Fruit fly (Drosophila melanogaster) whole organism, adult: ENCODE measurements around the gene CG11815.

ENCODE experiments used
- CG11617 ChIP-seq: fragments of 200-800 bp; sonication (Bioruptor generic); optimal IDR thresholded peaks from 2 replicates; lab custom pipeline; 2017; ENCODE audit warnings: mild to moderate bottlenecking, missing biosample characterization, missing genetic modification reagents, missing genetic modification characterization
- CG12768 ChIP-seq: fragments of 200-800 bp; sonication (Bioruptor generic); optimal IDR thresholded peaks from 2 replicates; lab custom pipeline; 2017; ENCODE audit warnings: missing biosample characterization, missing genetic modification characterization, mild to moderate bottlenecking, moderate library complexity, missing genetic modification reagents
- CG14711 ChIP-seq: fragments of 200-800 bp; sonication (Bioruptor generic); optimal IDR thresholded peaks from 2 replicates; lab custom pipeline; 2018; ENCODE audit warnings: missing biosample characterization, mild to moderate bottlenecking, missing genetic modification characterization, moderate library complexity
- CG1620 ChIP-seq: fragments of 200-800 bp; sonication (Bioruptor generic); optimal IDR thresholded peaks from 2 replicates; lab custom pipeline; 2016; ENCODE audit warnings: missing biosample characterization, missing genetic modification characterization
- CG33017 ChIP-seq: fragments of 200-800 bp; sonication (Bioruptor generic); optimal IDR thresholded peaks from 2 replicates; lab custom pipeline; 2018; ENCODE audit warnings: missing biosample characterization, mild to moderate bottlenecking, missing genetic modification characterization, moderate library complexity
- CG5204 ChIP-seq: fragments of 200-800 bp; sonication (Bioruptor generic); optimal IDR thresholded peaks from 2 replicates; lab custom pipeline; 2016; ENCODE audit warnings: missing biosample characterization, missing genetic modification characterization
- CG7045 ChIP-seq: fragments of 200-800 bp; sonication (Bioruptor generic); optimal IDR thresholded peaks from 2 replicates; lab custom pipeline; 2017; ENCODE audit warnings: missing biosample characterization, mild to moderate bottlenecking, missing genetic modification characterization
- CG7101 ChIP-seq: fragments of 200-800 bp; sonication (Bioruptor generic); optimal IDR thresholded peaks from 2 replicates; lab custom pipeline; 2018; ENCODE audit warnings: missing biosample characterization, mild to moderate bottlenecking, missing genetic modification characterization, moderate library complexity
- Clk ChIP-seq: fragments of 200-800 bp; sonication (Bioruptor generic); optimal IDR thresholded peaks from 2 replicates; lab custom pipeline; 2017; ENCODE audit warnings: missing biosample characterization, missing genetic modification characterization
- Crg-1 ChIP-seq: fragments of 200-800 bp; sonication (Bioruptor generic); optimal IDR thresholded peaks from 2 replicates; lab custom pipeline; 2016; ENCODE audit warnings: missing biosample characterization, missing genetic modification characterization
- Hr96 ChIP-seq: fragments of 200-800 bp; sonication (Bioruptor generic); optimal IDR thresholded peaks from 2 replicates; lab custom pipeline; 2016; ENCODE audit warnings: missing biosample characterization, missing genetic modification characterization
- Mnt ChIP-seq: fragments of 200-800 bp; sonication (Bioruptor generic); optimal IDR thresholded peaks from 2 replicates; lab custom pipeline; 2016; ENCODE audit warnings: missing biosample characterization, mild to moderate bottlenecking, missing genetic modification characterization
- bab1 ChIP-seq: fragments of 200-800 bp; sonication (Bioruptor generic); optimal IDR thresholded peaks from 3 replicates; lab custom pipeline; 2019; ENCODE audit warnings: missing biosample characterization, mild to moderate bottlenecking, missing genetic modification characterization, moderate library complexity
- cic ChIP-seq: fragments of 200-800 bp; sonication (Bioruptor generic); optimal IDR thresholded peaks from 2 replicates; lab custom pipeline; 2017; ENCODE audit warnings: missing biosample characterization, mild to moderate bottlenecking, missing genetic modification characterization, moderate library complexity
- cnc ChIP-seq, 2 experiments: fragments of >200 bp; optimal IDR thresholded peaks; 2 replicates each; lab custom pipeline; 2017
- kay ChIP-seq: fragments of 200-800 bp; sonication (Bioruptor generic); peaks from one replicate; lab custom pipeline; 2016; ENCODE audit warnings: missing biosample characterization, missing genetic modification characterization, borderline replicate concordance
- ovo ChIP-seq: fragments of 200-800 bp; sonication (Bioruptor generic); optimal IDR thresholded peaks from 2 replicates; lab custom pipeline; 2016; ENCODE audit warnings: missing biosample characterization, missing genetic modification characterization
- pad ChIP-seq: fragments of 200-800 bp; sonication (Bioruptor generic); optimal IDR thresholded peaks from 3 replicates; lab custom pipeline; 2017; ENCODE audit warnings: missing biosample characterization, missing genetic modification characterization, mild to moderate bottlenecking, moderate library complexity, missing genetic modification reagents
- tj ChIP-seq: fragments of 200-800 bp; sonication (Bioruptor generic); optimal IDR thresholded peaks from 3 replicates; lab custom pipeline; 2017; ENCODE audit warnings: missing biosample characterization, mild to moderate bottlenecking, missing genetic modification characterization, moderate library complexity
- toe ChIP-seq: fragments of 200-800 bp; sonication (Bioruptor generic); optimal IDR thresholded peaks from 2 replicates; lab custom pipeline; 2016; ENCODE audit warnings: missing biosample characterization, missing genetic modification characterization

Gene CG11815

DNA sequence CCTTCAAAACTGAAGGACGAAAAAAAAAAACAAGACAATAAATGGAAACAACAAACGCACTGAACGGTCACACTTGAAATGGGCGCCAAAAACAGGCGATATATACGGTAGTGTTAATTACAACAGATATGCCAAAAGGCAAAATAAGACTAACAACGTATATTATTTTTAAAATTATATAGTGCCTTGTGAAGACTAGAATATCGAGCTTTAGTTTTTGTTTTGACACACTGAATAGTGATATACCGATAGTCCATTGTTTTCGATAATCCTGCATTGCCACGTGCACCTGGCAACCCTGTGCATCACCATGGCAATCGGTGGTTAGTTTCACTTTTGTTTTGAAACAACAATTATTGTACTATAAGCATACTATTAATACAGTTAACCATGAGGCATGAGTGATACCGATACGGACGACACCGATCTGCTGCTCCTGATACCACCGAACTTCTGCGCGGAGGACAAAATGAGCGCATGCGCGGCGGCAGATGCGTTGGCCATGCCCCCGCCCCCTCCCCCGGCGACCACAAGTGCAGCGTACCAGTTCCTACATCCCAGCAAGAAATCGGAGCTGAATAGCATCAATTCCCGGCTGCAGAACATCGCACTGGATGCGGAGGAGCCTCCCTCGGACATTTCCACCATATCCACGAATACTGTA, 23.4 kb downstream of the CG11815 start, which contains the start of the genes mu2 and Cnb:
Gene mu2, minus strand, starts transcription at position 13 of the 664 bp plus-strand sequence.
Gene Cnb, plus strand, starts transcription at position 103 of the 664 bp plus-strand sequence.
- peak; percentile 2 for TF ChIP-seq CG7101 (tag; lab: Kevin White, UChicago)
- peak; percentile 71 for TF ChIP-seq toe (GFP tag; lab: Kevin White, UChicago)
- TF ChIP-seq CG5204 (GFP tag; lab: Kevin White, UChicago) = peak; percentile 54
- TF ChIP-seq ovo = no peak
- TF ChIP-seq cic (GFP tag; lab: Kevin White, UChicago) = no peak
- peak; percentile 94 for TF ChIP-seq CG14711 (tag; lab: Kevin White, UChicago)
- TF ChIP-seq cnc (optimal IDR thresholded peaks at IDR 0.05; lab: Kevin White, UChicago) = no peak
- peak; percentile 25 for TF ChIP-seq CG7045 (GFP tag; lab: Kevin White, UChicago)
- peak; percentile 47 for TF ChIP-seq CG12768 (GFP tag; lab: Kevin White, UChicago)
- TF ChIP-seq Hr96 (GFP tag; lab: Kevin White, UChicago) = peak; percentile 57
- no peak for TF ChIP-seq pad
- TF ChIP-seq CG11617 (GFP tag; lab: Kevin White, UChicago) = peak; percentile 16
- peak; percentile 9 for TF ChIP-seq CG1620
- TF ChIP-seq bab1 = peak; percentile 32
- TF ChIP-seq Mnt (GFP tag; lab: Kevin White, UChicago) = peak; percentile 37

DNA sequence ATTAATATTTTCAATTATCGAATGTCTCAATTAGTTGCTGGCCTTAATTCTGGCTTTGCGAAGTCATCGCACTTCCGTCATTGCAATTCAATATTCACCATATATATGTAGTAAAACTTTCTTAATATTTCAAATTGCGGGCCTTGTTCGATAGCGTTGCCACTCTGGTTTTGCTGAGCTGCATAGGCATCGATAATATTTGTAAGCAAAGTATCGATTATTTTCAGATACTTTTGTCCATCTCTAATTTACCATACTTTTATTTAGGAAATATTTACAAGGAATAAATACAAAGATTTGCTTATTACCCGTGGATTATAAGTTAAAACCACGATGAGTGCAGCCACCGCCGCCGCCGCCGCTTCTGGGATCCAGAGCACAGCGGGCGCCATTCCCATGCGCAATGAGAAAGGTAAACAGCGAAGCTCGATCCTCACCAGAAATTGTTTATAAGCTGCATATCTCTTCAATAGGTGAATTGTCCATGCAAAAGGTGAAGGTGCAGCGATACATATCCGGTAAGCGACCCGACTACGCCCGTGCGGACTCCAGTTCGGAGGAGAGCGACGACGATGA, 30.1 kb downstream of the CG11815 start, which contains the start of gene Mfap1:
Gene Mfap1, plus strand, starts transcription at position 226 of the 576 bp plus-strand sequence.
- no peak for TF ChIP-seq CG11617 (GFP tag; lab: Kevin White, UChicago)
- no peak for TF ChIP-seq kay
- no peak for TF ChIP-seq CG7045 (GFP tag; lab: Kevin White, UChicago)
- TF ChIP-seq CG5204 (GFP tag; lab: Kevin White, UChicago) = no peak
- no peak for TF ChIP-seq cic (GFP tag; lab: Kevin White, UChicago)
- TF ChIP-seq CG14711 (tag; lab: Kevin White, UChicago) = peak; percentile 6
- TF ChIP-seq Mnt (GFP tag; lab: Kevin White, UChicago) = peak; percentile 0
- peak; percentile 53 for TF ChIP-seq bab1
- no peak for TF ChIP-seq ovo
- peak; percentile 9 for TF ChIP-seq toe (GFP tag; lab: Kevin White, UChicago)
- no peak for TF ChIP-seq pad
- no peak for TF ChIP-seq CG7101 (tag; lab: Kevin White, UChicago)
- TF ChIP-seq Clk (GFP tag; lab: Kevin White, UChicago) = no peak
- TF ChIP-seq cnc (optimal IDR thresholded peaks at IDR 0.05; lab: Kevin White, UChicago) = no peak

- no peak for TF ChIP-seq Crg-1 (GFP tag; lab: Kevin White, UChicago)
- TF ChIP-seq tj = no peak
- no peak for TF ChIP-seq CG7045 (GFP tag; lab: Kevin White, UChicago)
- TF ChIP-seq Hr96 (GFP tag; lab: Kevin White, UChicago) = no peak
- no peak for TF ChIP-seq ovo
- TF ChIP-seq bab1 = no peak
- TF ChIP-seq cic (GFP tag; lab: Kevin White, UChicago) = no peak
- no peak for TF ChIP-seq CG1620
- no peak for TF ChIP-seq CG33017 (tag; lab: Kevin White, UChicago)
- TF ChIP-seq CG5204 (GFP tag; lab: Kevin White, UChicago) = no peak
- no peak for TF ChIP-seq CG11617 (GFP tag; lab: Kevin White, UChicago)
- TF ChIP-seq toe (GFP tag; lab: Kevin White, UChicago) = no peak
- no peak for TF ChIP-seq pad
These were observed 31.0 kb downstream of the CG11815 start for dm6 chr3L:1939983-1940504.

- TF ChIP-seq CG11617 (GFP tag; lab: Kevin White, UChicago) = no peak
- no peak for TF ChIP-seq Hr96 (GFP tag; lab: Kevin White, UChicago)
- no peak for TF ChIP-seq cic (GFP tag; lab: Kevin White, UChicago)
- no peak for TF ChIP-seq CG33017 (tag; lab: Kevin White, UChicago)
- no peak for TF ChIP-seq toe (GFP tag; lab: Kevin White, UChicago)
- no peak for TF ChIP-seq tj
- TF ChIP-seq CG7101 (tag; lab: Kevin White, UChicago) = no peak
- no peak for TF ChIP-seq bab1
These were observed 32.2 kb downstream of the CG11815 start, which contains the start of the genes CG46523 and CG5687 for dm6 chr3L:1938767-1939166. Gene CG46523 (minus strand): TSS chr3L:1939103. Gene CG5687 (minus strand): TSS chr3L:1939103.

DNA sequence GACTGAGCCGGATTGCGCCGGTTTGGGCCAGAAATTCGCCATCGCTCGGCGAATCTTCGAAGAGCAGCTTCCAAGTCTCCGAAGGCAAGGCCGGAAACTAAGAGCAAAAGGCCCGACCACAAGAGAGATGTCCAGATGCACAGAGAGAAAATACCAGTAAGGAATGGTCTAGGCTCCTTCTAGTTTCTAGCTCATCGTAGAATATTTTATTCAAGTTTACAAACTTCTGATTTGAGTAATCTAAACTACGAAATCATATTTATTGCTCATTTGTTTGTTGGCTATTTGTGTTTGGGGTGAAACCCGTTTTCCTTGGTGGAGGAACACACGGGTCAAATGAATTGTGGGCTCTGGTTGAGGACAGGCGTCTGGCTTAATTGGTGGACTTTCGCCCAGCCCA, 33.5 kb downstream of the CG11815 start:
- TF ChIP-seq Hr96 (GFP tag; lab: Kevin White, UChicago) = no peak
- no peak for TF ChIP-seq toe (GFP tag; lab: Kevin White, UChicago)
- TF ChIP-seq CG5204 (GFP tag; lab: Kevin White, UChicago) = no peak
- TF ChIP-seq CG11617 (GFP tag; lab: Kevin White, UChicago) = no peak
- no peak for TF ChIP-seq Mnt (GFP tag; lab: Kevin White, UChicago)
- TF ChIP-seq CG7045 (GFP tag; lab: Kevin White, UChicago) = no peak
- no peak for TF ChIP-seq CG33017 (tag; lab: Kevin White, UChicago)
- TF ChIP-seq Crg-1 (GFP tag; lab: Kevin White, UChicago) = no peak

DNA sequence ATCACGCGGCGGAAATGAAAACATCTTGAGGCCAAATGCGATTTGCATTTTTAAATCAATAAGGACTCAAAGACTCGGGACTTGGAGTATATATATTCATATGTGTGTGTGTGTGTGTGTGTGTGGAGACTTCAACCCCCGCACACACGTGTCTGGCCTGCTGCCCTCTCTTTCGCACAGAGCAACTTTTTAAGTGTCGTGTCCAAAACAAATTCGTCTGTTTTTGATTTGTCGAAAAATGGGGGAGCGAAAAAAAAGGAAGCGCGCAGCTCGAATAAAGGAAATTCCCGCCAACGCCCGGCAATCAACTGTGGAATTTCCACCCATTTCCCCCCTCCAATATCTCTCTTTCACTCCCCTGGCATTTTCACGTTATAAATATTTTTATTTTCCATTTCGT, 42.0 kb downstream of the CG11815 start:
- TF ChIP-seq Clk (GFP tag; lab: Kevin White, UChicago) (no peak), cnc (optimal IDR thresholded peaks at IDR 0.05; lab: Kevin White, UChicago) (no peak), tj (no peak), CG7101 (tag; lab: Kevin White, UChicago) (no peak), Mnt (GFP tag; lab: Kevin White, UChicago) (no peak), Hr96 (GFP tag; lab: Kevin White, UChicago) (no peak), pad (no peak), cic (GFP tag; lab: Kevin White, UChicago) (no peak), toe (GFP tag; lab: Kevin White, UChicago) (no peak), CG1620 (no peak), CG33017 (tag; lab: Kevin White, UChicago) (no peak), CG7045 (GFP tag; lab: Kevin White, UChicago) (no peak), CG5204 (GFP tag; lab: Kevin White, UChicago) (no peak), CG14711 (tag; lab: Kevin White, UChicago) (no peak)
